Fruit fly (Drosophila melanogaster) S2 (cell line): ENCODE data around the gene CG17734.

ENCODE experiments used
- CG8478 ChIP-seq: fragments of >200 bp; optimal IDR thresholded peaks from 2 replicates; lab custom pipeline; 2018
- CTCF ChIP-seq, 2 experiments: fragments of >200 bp; optimal IDR thresholded peaks; 2 replicates each; lab custom pipeline; 2018

DNA sequence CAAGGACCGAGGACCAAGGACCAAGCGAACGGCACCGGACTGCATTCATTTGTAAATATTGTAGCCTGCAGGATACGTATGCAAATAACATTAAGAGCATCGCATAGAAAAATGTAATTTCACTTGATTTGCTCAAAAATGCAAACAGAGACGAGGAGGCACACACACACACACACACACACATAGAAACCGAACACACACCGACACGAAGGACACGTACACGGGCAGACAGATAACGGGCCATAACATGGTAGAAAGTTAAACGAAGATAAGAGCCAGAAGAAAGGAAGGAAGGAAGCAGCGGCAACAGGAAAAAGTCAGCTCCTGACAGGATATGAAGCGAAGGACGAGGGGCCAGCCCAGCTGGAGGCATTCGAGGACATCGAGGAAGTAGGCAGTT lies 26.8 kb upstream of the CG17734 start:
- TF ChIP-seq CG8478 (lab: Kevin White, UChicago) (no peak), CTCF (optimal IDR thresholded peaks at IDR 0.05; lab: Kevin White, UChicago) (no peak)
